Fruit fly (Drosophila melanogaster) S2 (cell line): ENCODE data around the gene por.

Experiments used
- CG8478 ChIP-seq: fragments of >200 bp; optimal IDR thresholded peaks from 2 replicates; lab custom pipeline; 2018
- CTCF ChIP-seq, 2 experiments: fragments of >200 bp; optimal IDR thresholded peaks; 2 replicates each; lab custom pipeline; 2018

Gene por

DNA sequence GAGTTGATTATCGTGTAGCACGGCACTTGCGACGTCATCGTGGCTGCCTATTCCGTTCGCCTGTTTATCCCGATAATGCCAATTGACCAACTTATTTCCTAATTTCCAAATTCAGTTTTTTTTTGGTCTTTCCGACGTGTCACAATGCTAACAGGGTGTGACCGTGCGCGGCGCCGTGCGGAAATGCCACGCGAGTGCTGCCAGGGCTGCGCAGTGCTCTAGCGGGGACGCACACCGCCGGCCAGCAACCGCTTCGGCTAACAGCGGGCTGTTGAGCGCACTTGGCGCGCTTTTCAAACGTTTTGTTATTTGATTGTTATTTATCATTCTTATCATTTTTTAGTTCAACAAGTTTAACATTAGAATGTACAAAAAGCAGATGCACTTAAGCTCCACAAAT, 5.4 kb upstream of the por start, which contains the start of gene betaCOP:
Gene betaCOP, minus strand, starts transcription at position 187 of the 400 bp plus-strand sequence.
- TF ChIP-seq CTCF (optimal IDR thresholded peaks at IDR 0.05; lab: Kevin White, UChicago): peak; percentile 39 to 58
- TF ChIP-seq CG8478: no peak

DNA sequence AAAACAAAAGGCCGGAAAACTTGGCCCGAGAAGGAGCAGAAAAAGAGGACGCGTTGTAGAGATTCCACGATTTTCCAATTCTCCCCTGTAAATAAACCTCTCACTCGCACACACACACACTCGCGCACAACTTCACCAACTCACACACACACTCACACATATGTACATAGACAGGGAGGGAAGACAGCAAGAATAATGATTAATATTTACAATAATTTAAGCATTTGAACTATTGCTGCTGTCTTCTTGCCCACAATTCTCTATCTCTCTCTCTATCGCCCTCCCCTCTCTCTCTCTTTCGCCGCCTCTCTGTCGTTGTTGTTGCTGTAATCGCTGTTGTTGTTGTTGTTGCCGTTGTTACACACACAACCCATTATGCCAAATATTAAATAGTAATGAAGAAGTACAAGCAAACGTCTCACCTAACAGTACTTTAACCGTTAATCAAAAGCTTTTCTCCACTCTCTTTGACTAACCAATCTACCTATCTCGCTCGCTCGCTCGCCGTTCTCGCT, 5.2 kb downstream of the por start:
- TF ChIP-seq CTCF (optimal IDR thresholded peaks at IDR 0.05; lab: Kevin White, UChicago) (no peak), CG8478 (no peak)

DNA sequence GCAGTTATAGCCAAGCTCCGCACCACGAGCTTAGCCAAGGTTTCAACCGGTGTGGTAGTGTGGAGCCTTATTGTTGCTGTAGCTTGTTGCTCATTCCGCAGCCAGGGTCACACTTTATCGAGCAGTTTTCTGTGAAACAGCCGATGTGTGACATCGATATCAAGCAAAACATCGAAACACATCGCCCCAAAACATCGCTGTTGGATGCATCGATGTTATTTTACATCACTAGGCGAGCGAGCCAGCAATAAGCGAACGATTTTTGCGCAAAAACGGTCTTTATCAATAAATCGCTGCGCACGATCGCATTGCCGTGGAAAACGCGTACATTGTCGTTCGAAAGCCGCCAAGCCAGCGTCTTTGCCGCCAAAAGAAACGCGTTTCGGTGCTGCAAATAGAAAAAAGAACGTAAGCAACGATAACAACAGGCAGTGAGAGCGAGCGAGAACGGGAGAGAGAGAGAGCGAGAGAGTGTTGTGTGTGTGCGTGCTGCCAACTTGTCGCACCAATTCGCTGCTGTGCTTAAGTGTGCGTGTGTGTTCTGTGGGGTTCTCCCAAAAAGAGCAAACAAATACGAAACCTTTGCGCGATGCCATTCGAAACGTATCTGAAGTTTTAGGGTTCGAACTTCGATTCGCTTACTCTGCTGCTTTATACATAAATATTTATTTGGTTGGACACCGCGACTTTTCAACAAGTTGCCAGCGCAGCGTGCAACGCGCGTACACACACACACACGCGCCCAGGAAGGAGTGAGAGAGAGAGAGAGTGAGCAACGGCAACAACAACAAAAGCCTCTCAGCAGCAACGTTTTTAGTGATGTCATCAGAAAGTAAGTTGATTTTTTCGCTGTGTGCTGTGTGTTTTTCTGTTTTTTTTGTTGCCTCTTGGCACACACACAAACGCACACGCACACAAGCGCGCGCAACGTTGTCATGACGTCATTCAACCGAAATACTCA, 8.6 kb downstream of the por start:
- TF ChIP-seq CTCF (optimal IDR thresholded peaks at IDR 0.05; lab: Kevin White, UChicago) (peak; percentile 72), CG8478 (no peak)

DNA sequence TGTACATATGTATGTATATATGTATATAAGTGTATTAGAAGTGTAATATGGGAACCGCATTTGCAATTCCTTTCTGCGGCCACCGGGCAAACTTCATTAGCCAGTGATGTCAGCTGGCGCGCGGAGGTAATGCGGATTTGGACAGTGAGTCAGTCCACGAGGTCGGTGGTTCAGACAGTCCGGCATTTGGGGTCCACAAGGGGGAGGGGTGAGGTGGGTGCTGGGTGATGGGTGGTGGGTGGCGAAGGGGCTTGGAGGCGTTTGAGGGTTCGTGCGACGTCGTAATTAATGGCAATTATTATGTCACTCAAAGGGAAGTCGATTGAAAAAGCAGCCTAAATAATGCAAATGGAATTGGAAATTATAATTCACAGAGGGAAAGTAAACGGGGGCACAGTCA, 9.9 kb downstream of the por start:
- TF ChIP-seq CG8478 (no peak), CTCF (optimal IDR thresholded peaks at IDR 0.05; lab: Kevin White, UChicago) (no peak)

DNA sequence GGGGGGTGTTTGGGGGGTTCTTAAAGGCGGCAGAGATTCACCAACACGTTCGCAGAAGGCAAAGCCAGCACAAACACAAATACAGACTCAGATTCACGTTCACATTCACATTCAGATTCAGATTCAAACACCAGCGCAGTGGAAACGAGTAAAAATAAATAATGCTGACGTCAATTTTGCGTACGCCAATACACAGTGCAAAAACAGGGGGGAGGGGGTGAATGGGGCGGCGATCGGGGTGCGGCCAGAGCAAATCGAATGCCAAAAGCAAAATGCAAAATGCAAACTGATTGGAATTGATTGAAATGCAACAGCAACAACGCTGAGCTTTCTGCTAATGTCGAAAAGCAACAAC, 11.0 kb downstream of the por start:
- TF ChIP-seq CG8478 (no peak), CTCF (optimal IDR thresholded peaks at IDR 0.05; lab: Kevin White, UChicago) (no peak)

DNA sequence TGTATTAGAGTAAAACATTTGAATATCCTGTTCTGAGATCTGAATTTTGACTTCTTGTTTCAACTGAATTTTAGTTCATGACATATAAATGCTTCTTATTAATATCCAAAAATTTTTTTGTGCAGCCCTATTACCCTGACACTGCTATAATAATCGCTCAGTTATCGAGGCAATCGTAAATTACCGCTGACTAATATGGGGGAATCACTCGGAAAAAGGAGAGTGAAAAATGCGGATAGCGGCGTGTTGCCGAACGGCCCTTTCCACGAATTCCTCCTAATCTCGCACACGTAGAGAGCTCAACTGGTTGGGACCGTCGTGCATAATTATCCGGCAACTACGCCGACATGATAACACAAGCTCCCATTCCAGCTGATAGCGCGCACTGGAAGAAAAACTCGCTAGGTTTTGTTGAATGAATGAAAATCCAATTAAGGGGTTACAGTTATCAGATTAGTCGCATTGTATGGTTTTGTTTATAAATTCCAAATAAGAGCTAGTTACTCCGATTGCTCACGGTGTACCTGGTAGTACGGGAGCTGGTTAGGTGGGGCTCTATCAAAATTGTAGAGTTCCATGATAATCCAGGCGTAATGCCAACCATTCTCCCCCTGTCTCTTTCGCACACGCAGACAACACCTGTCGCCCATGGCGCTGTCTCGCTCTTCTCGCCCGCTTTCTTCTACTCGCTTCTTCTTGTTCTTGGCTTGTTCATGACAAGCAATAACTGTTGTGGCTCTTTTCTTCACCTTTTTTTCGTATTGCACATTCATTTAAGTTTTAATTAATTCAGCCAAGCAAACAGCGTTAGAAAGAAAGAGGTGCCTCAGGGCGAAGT, 11.6 kb downstream of the por start:
- TF ChIP-seq CTCF (optimal IDR thresholded peaks at IDR 0.05; lab: Kevin White, UChicago) (no peak), CG8478 (no peak)

DNA sequence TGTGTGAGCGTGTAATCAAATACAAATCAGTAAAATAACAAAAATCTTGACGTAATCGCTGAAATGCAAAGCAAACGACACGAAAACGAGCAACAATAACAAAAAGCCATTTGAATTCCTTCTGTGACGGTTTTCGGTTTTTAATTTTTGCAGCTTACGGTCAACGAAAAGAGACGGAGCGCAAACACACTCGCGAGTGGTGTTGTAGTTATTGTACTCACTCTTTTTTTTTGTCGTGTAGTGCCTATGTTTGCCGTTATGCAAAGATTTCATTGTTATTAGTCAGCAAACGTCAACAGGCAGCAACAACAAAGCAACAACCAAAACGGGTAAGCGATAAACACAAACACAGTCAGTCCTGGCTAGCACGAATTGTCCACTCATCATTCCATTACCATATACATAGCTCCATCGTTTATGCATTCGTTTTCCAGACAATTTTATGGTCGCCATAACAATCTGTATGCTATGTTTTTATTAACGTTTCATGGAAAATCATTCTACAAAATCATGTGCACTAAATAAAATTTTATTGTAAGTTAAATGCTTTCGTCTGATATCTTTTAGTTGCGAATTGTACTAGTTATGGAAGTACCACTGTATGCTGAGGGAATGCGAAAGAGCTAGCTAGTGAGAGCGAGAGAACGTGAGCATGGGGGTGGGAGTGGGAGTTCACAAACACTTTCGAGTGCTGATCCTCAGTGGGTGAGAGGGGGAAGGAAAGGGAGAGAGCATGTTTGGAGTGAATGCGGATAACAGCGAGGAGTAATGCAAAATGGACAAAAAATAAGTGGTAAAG, 12.6 kb downstream of the por start:
- TF ChIP-seq CTCF (optimal IDR thresholded peaks at IDR 0.05; lab: Kevin White, UChicago) (no peak), CG8478 (no peak)

DNA sequence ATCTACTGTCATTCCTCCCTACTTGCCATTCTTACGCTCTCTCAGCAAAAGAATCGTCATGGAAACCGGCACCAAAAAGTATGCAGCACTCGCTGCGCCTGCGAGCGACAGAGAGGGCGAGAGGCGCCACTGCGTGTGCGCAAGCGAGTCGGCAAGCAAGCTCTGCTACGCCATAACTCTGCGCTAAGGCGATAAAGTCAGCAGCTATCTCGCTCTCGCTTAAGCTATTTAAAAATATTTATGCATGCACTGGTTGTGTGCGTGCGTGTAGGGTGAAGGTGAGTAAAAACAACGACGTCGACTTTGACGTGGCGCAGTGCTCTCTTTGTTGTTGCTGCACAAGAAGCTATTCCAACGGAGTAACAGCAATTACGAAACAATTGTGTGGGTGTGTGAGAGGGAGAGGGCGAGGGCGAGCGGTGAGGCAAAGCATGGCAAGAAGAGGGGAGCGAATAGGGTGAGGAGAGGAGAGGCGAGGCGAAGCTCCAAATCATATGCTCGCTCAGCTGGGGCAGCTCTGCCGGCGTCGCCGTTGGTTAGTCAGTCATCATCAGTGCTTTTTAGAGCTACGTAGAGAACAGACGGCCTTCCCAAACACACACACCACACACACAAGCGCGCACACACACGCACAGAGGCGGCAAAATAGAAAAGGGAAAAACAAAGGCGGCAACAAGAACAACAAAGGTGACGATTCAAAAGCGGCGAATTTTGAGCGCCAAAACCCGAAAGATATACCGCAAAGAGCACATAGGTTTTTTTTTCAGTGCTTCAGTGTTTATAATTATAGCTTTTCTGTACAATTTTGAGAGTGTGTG, 13.4 kb downstream of the por start, which contains the start of gene CrebB:
Gene CrebB, plus strand, starts transcription at position 325 of the 818 bp plus-strand sequence.
- TF ChIP-seq CG8478 (no peak), CTCF (optimal IDR thresholded peaks at IDR 0.05; lab: Kevin White, UChicago) (no peak)

DNA sequence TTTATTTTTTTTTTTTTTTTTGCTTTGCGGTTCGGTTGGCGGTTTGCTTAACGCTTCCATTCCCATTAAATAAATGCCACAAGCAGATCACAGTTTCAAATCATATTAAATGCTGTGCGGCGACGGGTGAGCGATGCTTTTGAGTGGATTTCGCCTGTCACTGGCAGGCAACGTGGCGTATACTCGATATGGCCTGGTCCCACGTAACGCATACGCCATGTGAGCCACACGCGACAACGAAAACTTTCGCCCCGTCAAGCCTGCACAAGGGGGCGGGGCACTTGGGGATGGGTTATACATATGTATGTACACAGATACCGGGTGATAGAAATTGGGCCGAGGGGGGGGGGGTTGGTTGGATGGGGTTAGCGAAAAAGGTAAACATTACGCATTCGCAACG, 14.7 kb downstream of the por start:
- no peak for TF ChIP-seq CTCF (optimal IDR thresholded peaks at IDR 0.05; lab: Kevin White, UChicago)
- no peak for TF ChIP-seq CG8478

DNA sequence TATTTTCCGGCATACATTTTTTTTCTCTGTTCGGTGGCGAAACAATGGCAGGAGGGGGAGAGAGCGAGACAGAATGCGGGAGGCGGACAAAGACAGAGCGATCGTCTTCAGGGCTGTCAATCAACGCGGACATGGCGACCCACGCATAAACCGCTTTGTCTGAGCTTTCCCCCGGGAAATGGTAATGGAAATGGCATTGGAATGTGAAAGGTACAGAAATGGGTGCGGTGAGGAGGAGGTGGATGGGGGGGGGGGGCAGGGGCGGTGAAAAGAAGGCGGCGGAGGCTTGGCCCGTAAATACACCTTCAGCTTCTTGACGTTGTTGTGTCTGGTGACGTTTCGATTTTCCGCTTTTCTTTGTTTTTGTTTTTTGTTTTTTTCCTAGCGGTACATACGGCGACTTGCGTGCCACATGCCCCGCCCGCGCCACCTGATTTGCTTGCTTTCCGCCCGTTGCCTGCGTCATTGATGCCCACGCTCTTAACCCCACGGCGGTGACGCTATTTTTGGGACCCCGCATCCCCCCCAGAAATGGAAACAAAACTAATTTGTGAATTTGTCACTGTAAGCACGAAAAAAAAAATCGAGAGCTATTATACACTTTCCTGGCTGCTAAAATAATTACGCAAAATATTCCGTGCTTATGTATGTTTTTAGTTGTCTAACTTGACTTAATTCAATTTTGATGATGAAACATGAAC, 15.5 kb downstream of the por start:
- TF ChIP-seq CTCF (optimal IDR thresholded peaks at IDR 0.05; lab: Kevin White, UChicago): no peak
- TF ChIP-seq CG8478: no peak

DNA sequence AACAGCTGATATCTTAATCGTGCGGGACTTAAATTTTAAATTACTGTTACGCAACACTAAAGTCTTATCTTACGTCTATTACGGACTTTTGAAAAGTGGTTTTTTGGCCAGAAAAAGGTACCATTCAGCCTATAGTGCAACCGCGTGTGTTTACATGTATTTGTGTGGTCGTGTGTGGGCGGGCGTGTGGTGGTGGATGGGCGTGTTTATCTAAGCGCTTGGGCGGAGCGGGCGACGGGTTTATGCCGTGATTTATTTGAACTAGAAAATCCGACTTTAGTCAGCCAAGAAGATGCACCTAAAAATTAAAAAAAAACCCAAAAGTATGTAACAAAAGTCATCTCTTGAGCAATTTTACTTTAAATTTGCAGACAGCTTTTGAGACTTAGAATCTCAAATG, 16.2 kb downstream of the por start:
- no peak for TF ChIP-seq CTCF (optimal IDR thresholded peaks at IDR 0.05; lab: Kevin White, UChicago)
- TF ChIP-seq CG8478: no peak

DNA sequence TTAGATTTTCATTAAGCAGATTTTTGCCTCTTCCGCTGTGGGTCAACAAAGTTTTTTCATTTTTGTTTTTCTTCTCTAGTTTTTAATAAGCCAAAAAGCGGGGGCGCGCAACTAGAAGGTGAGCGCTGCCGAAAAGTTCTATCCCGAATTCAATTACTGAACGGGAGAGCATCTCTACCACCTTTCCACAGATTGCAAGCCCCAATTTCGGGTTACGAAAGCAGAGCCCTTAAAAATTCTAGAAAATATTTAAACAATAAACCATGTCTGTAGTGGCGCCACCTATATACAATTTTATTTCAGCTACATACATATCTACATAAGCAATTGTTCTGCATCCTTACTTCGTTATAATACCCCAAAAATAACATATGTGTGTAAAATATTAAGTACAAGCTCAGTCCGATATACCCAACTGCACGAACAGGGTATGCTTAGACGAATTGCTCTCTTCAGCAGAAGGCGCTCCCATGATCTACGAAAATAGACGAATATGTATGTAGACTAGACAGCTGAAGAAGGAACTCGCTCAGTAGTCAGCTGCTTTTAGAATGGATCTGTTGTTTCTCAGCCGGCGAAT, 21.2 kb downstream of the por start, which contains the start of gene CG6106:
Gene CG6106, plus strand, starts transcription at position 530 of the 580 bp plus-strand sequence.
- TF ChIP-seq CTCF (optimal IDR thresholded peaks at IDR 0.05; lab: Kevin White, UChicago) (peak in 1 of 2 experiments; percentile 6), CG8478 (no peak)

DNA sequence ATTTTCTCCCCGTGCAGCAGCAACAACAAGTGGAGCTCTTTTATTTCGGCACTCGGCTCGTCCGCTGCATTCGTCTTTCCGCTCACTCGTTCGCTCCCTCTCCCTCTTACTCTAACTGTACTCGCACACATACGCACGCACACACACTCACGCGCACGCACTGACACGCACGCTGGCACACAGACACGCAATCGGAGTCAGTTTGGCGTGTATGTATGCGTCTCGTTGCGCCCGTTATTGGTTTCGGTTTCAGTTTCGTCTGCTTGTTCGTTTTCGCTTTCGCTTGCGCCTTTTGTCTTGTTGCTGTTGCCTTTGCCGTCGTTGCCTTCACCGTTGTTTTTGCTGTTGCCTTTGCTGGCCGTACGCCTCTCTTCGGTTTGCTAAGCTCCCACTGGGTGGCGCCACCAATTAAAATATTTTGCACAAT, 21.9 kb downstream of the por start:
- TF ChIP-seq CTCF (optimal IDR thresholded peaks at IDR 0.05; lab: Kevin White, UChicago): peak in 1 of 2 experiments; percentile 39
- TF ChIP-seq CG8478: no peak
